Fruit fly (Drosophila melanogaster): ENCODE data around the gene mRRF1.

mRRF1 gene

dm6 chr3L:9410754-9411423 lies 46.7 kb downstream of the mRRF1 start, which contains the start of the genes CG4022 and Cpsf5:
TSS of gene CG4022 (minus strand) at chr3L:9410832.
TSS of gene Cpsf5 (plus strand) at chr3L:9411038.
- TF ChIP-seq jim (GFP tag; optimal IDR thresholded peaks at IDR 0.05) (no peak), tai (GFP tag; optimal IDR thresholded peaks at IDR 0.05) (no peak), ey (GFP tag; optimal IDR thresholded peaks at IDR 0.05) (peak; percentile 81), sv (GFP tag; optimal IDR thresholded peaks at IDR 0.05) (peak; percentile 81), Vsx2 (GFP tag; optimal IDR thresholded peaks at IDR 0.05; ENCODE audit: partially characterized antibody) (no peak), dmrt93B (GFP tag; optimal IDR thresholded peaks at IDR 0.05) (no peak), Hnf4 (GFP tag; optimal IDR thresholded peaks at IDR 0.05) (peak; percentile 77), Dif (GFP tag; optimal IDR thresholded peaks at IDR 0.05; ENCODE audit: partially characterized antibody) (no peak), Myc (optimal IDR thresholded peaks at IDR 0.05) (no peak), Hr78 (GFP tag; optimal IDR thresholded peaks at IDR 0.05) (no peak), sage (GFP tag; optimal IDR thresholded peaks at IDR 0.05) (peak; percentile 56), woc (GFP tag; optimal IDR thresholded peaks at IDR 0.05) (peak; percentile 66), dsf (GFP tag; optimal IDR thresholded peaks at IDR 0.05; ENCODE audit: borderline replicate concordance) (peak; percentile 71), dl (GFP tag; optimal IDR thresholded peaks at IDR 0.05; ENCODE audit: insufficient read depth in 1 of 2, partially characterized antibody in 2 of 2) (no peak), Hr83 (GFP tag; optimal IDR thresholded peaks at IDR 0.05; ENCODE audit: poor library complexity, severe bottlenecking) (peak; percentile 22), Mio (GFP tag; optimal IDR thresholded peaks at IDR 0.05) (no peak), h (GFP tag; optimal IDR thresholded peaks at IDR 0.05) (peak; percentile 77), brk (GFP tag; optimal IDR thresholded peaks at IDR 0.05) (peak; percentile 86), rgr (GFP tag; optimal IDR thresholded peaks at IDR 0.05) (peak; percentile 88), lola (GFP tag; optimal IDR thresholded peaks at IDR 0.05) (no peak), OdsH (GFP tag; optimal IDR thresholded peaks at IDR 0.05) (peak; percentile 77), CG32264 (GFP tag; optimal IDR thresholded peaks at IDR 0.05) (no peak), Rel (GFP tag; optimal IDR thresholded peaks at IDR 0.05) (no peak), Rel (tag; optimal IDR thresholded peaks at IDR 0.05) (peak; percentile 60), GATAd (GFP tag; optimal IDR thresholded peaks at IDR 0.05) (peak; percentile 22), HLH106 (tag; optimal IDR thresholded peaks at IDR 0.05) (peak; percentile 84), CrebA (GFP tag; optimal IDR thresholded peaks at IDR 0.05; ENCODE audit: borderline replicate concordance) (no peak), N (GFP tag; optimal IDR thresholded peaks at IDR 0.05) (no peak), Abd-B (GFP tag; optimal IDR thresholded peaks at IDR 0.05) (no peak), Jra (GFP tag; optimal IDR thresholded peaks at IDR 0.05) (peak; percentile 77), fru (GFP tag; optimal IDR thresholded peaks at IDR 0.05) (peak; percentile 61), br (GFP tag; optimal IDR thresholded peaks at IDR 0.05) (peak; percentile 78), CG9705 (GFP tag; optimal IDR thresholded peaks at IDR 0.05) (peak; percentile 77), psq (GFP tag; optimal IDR thresholded peaks at IDR 0.05) (peak; percentile 58), usp (GFP tag; optimal IDR thresholded peaks at IDR 0.05) (no peak), pan (optimal IDR thresholded peaks at IDR 0.05) (no peak), foxo (GFP tag; optimal IDR thresholded peaks at IDR 0.05) (peak in 1 of 2 experiments; percentile 86), Dfd (GFP tag; optimal IDR thresholded peaks at IDR 0.05) (no peak), Sp1 (GFP tag; optimal IDR thresholded peaks at IDR 0.05) (peak; percentile 76)

Measured in whole organism, wandering third instar larva.